Worm (Caenorhabditis elegans) whole organism, midembryonic: ENCODE measurements around the gene msp-10.

Source experiments
- klf-2 ChIP-seq: fragments of 200-800 bp; sonication (Bioruptor generic); conservative IDR thresholded peaks from 2 replicates; pipeline ENCODE4 v1.3.6; 2022; ENCODE audit warnings: missing genetic modification reagents, missing genetic modification characterization, missing compliant biosample characterization
- tab-1 ChIP-seq: fragments of 200-800 bp; sonication (Bioruptor generic); IDR thresholded peaks from 2 replicates; pipeline ENCODE4 v1.3.6; 2022; ENCODE audit warnings: missing genetic modification characterization, missing compliant biosample characterization

DNA sequence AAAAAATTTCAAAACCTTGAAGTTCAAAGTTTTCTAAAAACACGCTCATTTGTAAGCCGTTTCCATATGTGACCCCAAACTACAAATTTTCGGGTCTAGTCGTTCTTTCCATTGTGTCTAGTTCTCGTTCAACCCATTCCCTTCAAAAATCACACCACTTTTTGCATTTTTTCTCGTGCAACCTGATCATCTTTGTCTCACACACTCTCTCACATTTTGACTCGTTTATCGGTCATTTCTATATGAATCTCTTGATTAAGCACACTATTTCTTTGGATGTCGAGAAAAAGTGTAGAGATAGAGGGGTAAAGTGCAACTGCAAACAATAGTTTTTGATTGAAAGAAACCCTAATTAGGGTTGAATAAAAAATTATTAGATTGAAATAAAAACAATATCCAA, 33.9 kb upstream of the msp-10 start:
- TF ChIP-seq klf-2 (GFP tag; lab: Robert Waterston, UW) (no peak), tab-1 (GFP tag; lab: Robert Waterston, UW) (no peak)
